Fruit fly (Drosophila melanogaster): ENCODE measurements around the gene CG11656.
A peak's percentile ranks its signal among the peaks of the same experiment; 100 is the strongest.

CG11656 gene

dm6 chr3R:12972106-12972505 lies 37.6 kb upstream of the CG11656 start (continued):
- TF ChIP-seq Hey (tag; optimal IDR thresholded peaks at IDR 0.05) (peak; percentile 92), CG34376 (GFP tag; optimal IDR thresholded peaks at IDR 0.05) (peak; percentile 78), CkIIα-i1 (GFP tag; IDR thresholded peaks at IDR 0.05) (no peak), btn (GFP tag; optimal IDR thresholded peaks at IDR 0.05) (no peak), shn (GFP tag; optimal IDR thresholded peaks at IDR 0.05) (no peak), twi (tag; optimal IDR thresholded peaks at IDR 0.05) (no peak), vnd (GFP tag; IDR thresholded peaks at IDR 0.05; ENCODE audit: partially characterized antibody) (peak; percentile 35; the same call in 1 of the 3 replicates), grn (GFP tag; optimal IDR thresholded peaks at IDR 0.05) (peak; percentile 81), CG14965 (GFP tag; optimal IDR thresholded peaks at IDR 0.05; ENCODE audit: borderline replicate concordance) (no peak), CG8281 (tag; optimal IDR thresholded peaks at IDR 0.05) (no peak), CG13123 (GFP tag; optimal IDR thresholded peaks at IDR 0.05) (no peak), CG7271 (tag; optimal IDR thresholded peaks at IDR 0.05) (no peak), gsb-n (tag; optimal IDR thresholded peaks at IDR 0.05) (no peak), Neu2 (GFP tag; optimal IDR thresholded peaks at IDR 0.05; ENCODE audit: borderline replicate concordance) (no peak), cad (GFP tag; optimal IDR thresholded peaks at IDR 0.05) (no peak), HmgZ (tag; optimal IDR thresholded peaks at IDR 0.05) (no peak), GATAe (GFP tag; conservative IDR thresholded peaks at IDR 0.05) (peak; percentile 76), CG18599 (GFP tag; optimal IDR thresholded peaks at IDR 0.05) (peak; percentile 8), org-1 (GFP tag; optimal IDR thresholded peaks at IDR 0.05) (no peak), CG7928 (GFP tag; optimal IDR thresholded peaks at IDR 0.05) (peak; percentile 57), CG11696 (GFP tag; IDR thresholded peaks at IDR 0.05) (no peak), Hr51 (GFP tag; optimal IDR thresholded peaks at IDR 0.05) (no peak), PHDP (tag; optimal IDR thresholded peaks at IDR 0.05) (no peak), HLH4C (GFP tag; IDR thresholded peaks at IDR 0.05; ENCODE audit: partially characterized antibody) (no peak), CG9932 (GFP tag; IDR thresholded peaks at IDR 0.05) (no peak), fd96Cb (tag; optimal IDR thresholded peaks at IDR 0.05) (no peak)

DNA sequence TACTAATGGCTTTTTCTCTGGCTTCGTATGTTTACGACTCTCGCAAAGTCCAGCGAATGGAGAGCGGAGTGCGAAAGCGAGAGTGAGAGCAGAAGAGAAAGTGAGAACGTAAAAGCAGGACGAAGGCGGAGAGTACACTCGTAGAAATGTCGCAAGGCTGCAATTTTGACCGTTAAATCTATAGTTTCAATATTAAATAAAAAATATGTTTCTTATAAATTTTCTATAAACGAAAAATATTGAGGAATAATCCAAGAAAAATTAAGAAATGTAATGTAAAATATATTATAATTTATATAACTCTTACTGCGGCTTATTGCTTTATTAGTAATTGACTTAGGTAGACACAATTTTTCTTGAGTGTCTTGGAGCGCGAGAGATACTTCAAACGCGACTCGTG lies 35.2 kb upstream of the CG11656 start:
- TF ChIP-seq Hmr (GFP tag; optimal IDR thresholded peaks at IDR 0.05) (peak; percentile 24), bsh (GFP tag; optimal IDR thresholded peaks at IDR 0.05) (no peak), Usf (GFP tag; optimal IDR thresholded peaks at IDR 0.05) (no peak), row (GFP tag; IDR thresholded peaks at IDR 0.05) (peak; percentile 55; the same call in 1 of the 3 replicates), CG18764 (GFP tag; optimal IDR thresholded peaks at IDR 0.05) (no peak), CkIIα-i1 (GFP tag; IDR thresholded peaks at IDR 0.05) (no peak), zf30C (GFP tag; optimal IDR thresholded peaks at IDR 0.05) (peak; percentile 21), Trl (optimal IDR thresholded peaks at IDR 0.05) (peak in 1 of 2 experiments; percentile 32), Trl (GFP tag; optimal IDR thresholded peaks at IDR 0.05) (no peak), CG6272 (GFP tag; IDR thresholded peaks at IDR 0.05) (no peak), sob (GFP tag; IDR thresholded peaks at IDR 0.05) (no peak), corto (GFP tag; optimal IDR thresholded peaks at IDR 0.05) (peak; percentile 28), CG18599 (GFP tag; optimal IDR thresholded peaks at IDR 0.05) (peak; percentile 17), CG10267 (tag; optimal IDR thresholded peaks at IDR 0.05) (peak; percentile 7), CG2678 (tag; optimal IDR thresholded peaks at IDR 0.05) (peak; percentile 46), lab (GFP tag; optimal IDR thresholded peaks at IDR 0.05) (peak; percentile 39), Xbp1 (GFP tag; optimal IDR thresholded peaks at IDR 0.05) (no peak), CG8924 (tag; optimal IDR thresholded peaks at IDR 0.05) (peak; percentile 11), Blimp-1 (GFP tag; optimal IDR thresholded peaks at IDR 0.05) (peak; percentile 40), Meics (GFP tag; optimal IDR thresholded peaks at IDR 0.05) (peak; percentile 14), Deaf1 (tag; optimal IDR thresholded peaks at IDR 0.05) (peak; percentile 59), hkb (optimal IDR thresholded peaks at IDR 0.05) (no peak), hkb (GFP tag; IDR thresholded peaks at IDR 0.05) (no peak), D19A (tag; optimal IDR thresholded peaks at IDR 0.05) (peak; percentile 1), dmrt99B (tag; optimal IDR thresholded peaks at IDR 0.05) (peak; percentile 24), CG11504 (tag; optimal IDR thresholded peaks at IDR 0.05) (peak; percentile 40), zen (tag; optimal IDR thresholded peaks at IDR 0.05) (peak; percentile 35)

All from whole organism, embryonic.